Worm (Caenorhabditis elegans): Measurements from ENCODE around the gene nlp-36.

The nlp-36 gene

DNA sequence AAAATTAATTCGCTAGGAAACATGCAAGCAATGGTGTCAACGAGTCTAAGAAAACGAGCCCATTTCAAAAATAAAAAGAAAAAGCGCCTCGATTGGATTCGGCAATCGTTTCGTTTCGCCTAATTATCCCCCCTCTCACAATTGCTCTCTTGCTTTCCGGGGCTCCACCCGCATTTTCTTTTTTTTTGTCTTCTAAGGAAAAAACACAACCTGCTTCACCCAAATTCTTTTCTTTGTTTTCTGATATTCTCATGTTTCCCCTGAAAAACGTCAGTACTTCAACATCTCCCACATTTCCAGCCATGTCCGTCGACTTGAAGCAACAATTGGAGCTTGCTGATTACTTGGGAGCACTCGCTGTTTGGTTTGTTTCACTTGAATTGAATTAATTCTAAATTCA, at the start of gene nlp-36:
Gene nlp-36, plus strand, starts transcription at position 301 of the 400 bp plus-strand sequence.
- peak; percentile 9 for TF ChIP-seq him-1 (tag; optimal IDR thresholded peaks at IDR 0.05)
- TF ChIP-seq ceh-91 (GFP tag; IDR thresholded peaks at IDR 0.05): no peak

DNA sequence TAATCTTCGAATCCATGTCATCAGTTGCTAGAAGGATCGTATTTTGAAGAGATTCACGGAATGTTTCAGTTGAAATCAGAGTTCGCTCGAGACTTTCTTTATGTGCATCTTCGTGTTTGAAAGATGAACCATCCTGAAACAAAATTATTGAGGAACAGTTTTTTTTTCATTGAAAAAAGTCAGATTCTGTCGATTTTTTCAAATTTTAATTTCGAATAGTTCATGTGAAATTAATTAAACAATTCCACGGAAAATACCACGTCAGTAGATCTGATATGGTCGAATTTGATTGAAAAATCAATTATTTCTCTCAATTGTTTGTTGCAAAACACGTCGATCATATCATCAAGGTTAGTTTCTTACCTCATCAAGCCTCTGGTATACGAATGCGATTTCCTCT, 49.1 kb upstream of the nlp-36 start, which contains the start of gene F54C8.1:
Gene F54C8.1, plus strand, starts transcription at position 301 of the 400 bp plus-strand sequence.
- TF ChIP-seq ztf-26 (tag; optimal IDR thresholded peaks at IDR 0.05): no peak
- TF ChIP-seq bed-1 (GFP tag; IDR thresholded peaks at IDR 0.05): no peak
- no peak for TF ChIP-seq lir-1 (GFP tag; conservative IDR thresholded peaks at IDR 0.05)
- no peak for TF ChIP-seq lin-40 (tag; optimal IDR thresholded peaks at IDR 0.05)
- no peak for TF ChIP-seq lin-35 (GFP tag; optimal IDR thresholded peaks at IDR 0.05)
- TF ChIP-seq egl-18 (GFP tag; IDR thresholded peaks at IDR 0.05): no peak
- no peak for TF ChIP-seq C17E4.6 (GFP tag; IDR thresholded peaks at IDR 0.05)
- TF ChIP-seq lin-54 (GFP tag; optimal IDR thresholded peaks at IDR 0.05): no peak
- TF ChIP-seq madf-8 (GFP tag; conservative IDR thresholded peaks at IDR 0.05): no peak
- no peak for TF ChIP-seq xnd-1 (tag; optimal IDR thresholded peaks at IDR 0.05)
- TF ChIP-seq hsf-1 (GFP tag; IDR thresholded peaks at IDR 0.05): no peak
- TF ChIP-seq sptf-2 (GFP tag; optimal IDR thresholded peaks at IDR 0.05): no peak
- TF ChIP-seq dpl-1 (GFP tag; optimal IDR thresholded peaks at IDR 0.05): no peak
- no peak for TF ChIP-seq hmg-1.2 (GFP tag; IDR thresholded peaks at IDR 0.05)
- no peak for TF ChIP-seq die-1 (tag; optimal IDR thresholded peaks at IDR 0.05)
- TF ChIP-seq rpc-1 (optimal IDR thresholded peaks at IDR 0.05): no peak
- no peak for TF ChIP-seq rpc-1 (tag; optimal IDR thresholded peaks at IDR 0.05)

DNA sequence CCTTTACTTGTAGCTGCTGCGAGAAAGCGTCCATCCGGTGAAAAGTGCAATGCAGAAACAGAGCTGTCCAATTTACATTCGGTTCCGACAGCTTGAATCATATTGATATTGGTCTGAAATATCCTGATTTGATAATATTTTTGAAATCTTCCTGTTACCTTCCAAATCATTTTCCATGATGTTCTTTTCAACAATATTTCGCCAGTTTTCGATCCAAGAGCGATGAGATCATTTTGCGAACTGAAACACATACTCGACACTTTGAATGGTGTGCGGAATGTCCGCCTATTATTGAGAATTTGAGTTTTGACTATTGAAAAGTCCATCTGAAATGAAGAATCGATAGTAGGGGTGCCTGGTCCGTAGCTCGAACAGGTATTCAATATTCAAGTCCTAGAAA, 47.4 kb upstream of the nlp-36 start, which contains the start of gene emb-30:
Gene emb-30, minus strand, starts transcription at position 328 of the 400 bp plus-strand sequence.
- TF ChIP-seq F37B4.10 (GFP tag; IDR thresholded peaks at IDR 0.05): 0 out of 2 replicates have a peak, but pooled peaks have one; percentile 56
- TF ChIP-seq pbrm-1 (GFP tag; IDR thresholded peaks at IDR 0.05): peak; percentile 8; the same call in 1 of the 2 replicates
- TF ChIP-seq dpff-1 (tag; optimal IDR thresholded peaks at IDR 0.05): peak; percentile 10
- peak; percentile 76; the same call in 1 of the 2 replicates for TF ChIP-seq Y56A3A.18 (GFP tag; IDR thresholded peaks at IDR 0.05)
- no peak for TF ChIP-seq cebp-1 (GFP tag; IDR thresholded peaks at IDR 0.05)
- peak; percentile 28 for TF ChIP-seq cebp-1 (tag; optimal IDR thresholded peaks at IDR 0.05)
- TF ChIP-seq lin-35 (GFP tag; optimal IDR thresholded peaks at IDR 0.05): peak in 1 of 3 experiments; percentile 18
- peak; percentile 17; the same call in 1 of the 2 replicates for TF ChIP-seq mcd-1 (GFP tag; IDR thresholded peaks at IDR 0.05)
- no peak for TF ChIP-seq lag-1 (GFP tag; IDR thresholded peaks at IDR 0.05)
- peak; percentile 46 for TF ChIP-seq ama-1 (optimal IDR thresholded peaks at IDR 0.05)
- TF ChIP-seq ama-1 (GFP tag; optimal IDR thresholded peaks at IDR 0.05): peak in 1 of 2 experiments; percentile 30
- TF ChIP-seq F49E8.2 (tag; optimal IDR thresholded peaks at IDR 0.05; ENCODE audit: insufficient read depth): peak; percentile 19
- TF ChIP-seq F33H1.4 (GFP tag; IDR thresholded peaks at IDR 0.05): 0 out of 2 replicates have a peak, but pooled peaks have one; percentile 13
- TF ChIP-seq dpl-1 (GFP tag; optimal IDR thresholded peaks at IDR 0.05): no peak
- peak; percentile 66 for TF ChIP-seq repo-1 (tag; optimal IDR thresholded peaks at IDR 0.05)
- peak; percentile 10 for TF ChIP-seq lin-54 (GFP tag; optimal IDR thresholded peaks at IDR 0.05)
- TF ChIP-seq hsf-1 (GFP tag; IDR thresholded peaks at IDR 0.05): 0 out of 2 replicates have a peak, but pooled peaks have one; percentile 33
- TF ChIP-seq Y95B8A.8 (GFP tag; IDR thresholded peaks at IDR 0.05): no peak
- no peak for TF ChIP-seq sdz-38 (tag; optimal IDR thresholded peaks at IDR 0.05)
- TF ChIP-seq attf-3 (GFP tag; conservative IDR thresholded peaks at IDR 0.05): no peak
- TF ChIP-seq madf-6 (GFP tag; IDR thresholded peaks at IDR 0.05): peak; percentile 35
- no peak for TF ChIP-seq B0336.3 (GFP tag; IDR thresholded peaks at IDR 0.05)
- TF ChIP-seq lin-26 (GFP tag; IDR thresholded peaks at IDR 0.05): peak; percentile 37; the same call in 1 of the 2 replicates
- no peak for TF ChIP-seq ceh-58 (GFP tag; IDR thresholded peaks at IDR 0.05)
- TF ChIP-seq chd-7 (tag; optimal IDR thresholded peaks at IDR 0.05): peak; percentile 1
